Worm (Caenorhabditis elegans) whole organism, L3 larva: ENCODE results near the gene madf-1.

Experiments
- egl-27 ChIP-seq: sonication (generic microtip); optimal IDR thresholded peaks from 4 replicates; lab custom pipeline; 2017; ENCODE audit warnings: missing biosample characterization, missing genetic modification reagents, missing genetic modification characterization
- fos-1 ChIP-seq: fragments of 150-350 bp; optimal IDR thresholded peaks from 2 replicates; lab custom pipeline; 2014; ENCODE audit warnings: missing biosample characterization, missing genetic modification characterization
- mdl-1 ChIP-seq: fragments of 150-350 bp; optimal IDR thresholded peaks from 2 replicates; lab custom pipeline; 2014; ENCODE audit warnings: missing biosample characterization, missing genetic modification characterization
- nhr-11 ChIP-seq: fragments of 150-350 bp; optimal IDR thresholded peaks from 2 replicates; lab custom pipeline; 2014; ENCODE audit warnings: missing biosample characterization, missing genetic modification characterization
- nhr-237 ChIP-seq: fragments of 150-350 bp; optimal IDR thresholded peaks from 2 replicates; lab custom pipeline; 2014; ENCODE audit warnings: missing biosample characterization, missing genetic modification characterization
- pha-4 ChIP-seq: fragments of 150-350 bp; optimal IDR thresholded peaks from 2 replicates; lab custom pipeline; 2014; ENCODE audit warnings: missing biosample characterization, missing genetic modification reagents, missing genetic modification characterization
- skn-1 ChIP-seq: fragments of 150-350 bp; optimal IDR thresholded peaks from 2 replicates; lab custom pipeline; 2014; ENCODE audit warnings: missing biosample characterization, missing genetic modification characterization
- snpc-4 ChIP-seq: fragments of 150-350 bp; optimal IDR thresholded peaks from 2 replicates; lab custom pipeline; 2014; ENCODE audit warnings: missing biosample characterization, missing genetic modification characterization

ce11 chrIV:829107-829506 is 2.6 kb downstream of the madf-1 start:
- TF ChIP-seq egl-27 (tag; lab: Kevin White, UChicago), result no peak
- no peak for TF ChIP-seq mdl-1 (tag; lab: Kevin White, UChicago)
- no peak for TF ChIP-seq nhr-11 (tag; lab: Kevin White, UChicago)
- TF ChIP-seq fos-1 (tag; lab: Kevin White, UChicago), result no peak
- TF ChIP-seq snpc-4 (tag; lab: Kevin White, UChicago), result no peak
- no peak for TF ChIP-seq skn-1 (tag; lab: Kevin White, UChicago)
- no peak for TF ChIP-seq nhr-237 (tag; lab: Kevin White, UChicago)
- no peak for TF ChIP-seq pha-4 (tag; lab: Kevin White, UChicago)
